Worm (Caenorhabditis elegans) whole organism, late embryonic: Measurements from ENCODE around the gene tag-124.

ENCODE experiments used
- C08G9.2 ChIP-seq: sonication (generic microtip); optimal IDR thresholded peaks from 2 replicates; lab custom pipeline; 2016; ENCODE audit warnings: mild to moderate bottlenecking, missing genetic modification characterization, moderate library complexity, missing compliant biosample characterization
- F13H6.1 ChIP-seq: sonication (generic microtip); optimal IDR thresholded peaks from 2 replicates; lab custom pipeline; 2016; ENCODE audit warnings: missing genetic modification characterization, missing compliant biosample characterization
- K02D7.2 ChIP-seq: sonication (generic microtip); optimal IDR thresholded peaks from 2 replicates; lab custom pipeline; 2017; ENCODE audit warnings: mild to moderate bottlenecking, missing genetic modification characterization, missing compliant biosample characterization
- T23F11.4 ChIP-seq: fragments of 200-800 bp; sonication (Bioruptor generic); optimal IDR thresholded peaks from 2 replicates; lab custom pipeline; 2018; ENCODE audit warnings: mild to moderate bottlenecking, missing genetic modification characterization, missing compliant biosample characterization
- Y22D7AL.16 ChIP-seq: sonication (generic microtip); optimal IDR thresholded peaks from 2 replicates; lab custom pipeline; 2016; ENCODE audit warnings: missing genetic modification characterization, missing compliant biosample characterization
- ceh-14 ChIP-seq: sonication (generic microtip); optimal IDR thresholded peaks from 2 replicates; lab custom pipeline; 2016; ENCODE audit warnings: missing genotype, missing genetic modification characterization, missing compliant biosample characterization
- ceh-19 ChIP-seq: fragments of 200-800 bp; sonication (Bioruptor generic); optimal IDR thresholded peaks from 2 replicates; lab custom pipeline; 2018; ENCODE audit warnings: mild to moderate bottlenecking, missing genetic modification characterization, missing compliant biosample characterization
- ceh-2 ChIP-seq: sonication (generic microtip); optimal IDR thresholded peaks from 2 replicates; lab custom pipeline; 2016; ENCODE audit warnings: missing genotype, missing genetic modification characterization, missing compliant biosample characterization
- ceh-22 ChIP-seq: sonication (generic microtip); optimal IDR thresholded peaks from 2 replicates; lab custom pipeline; 2017; ENCODE audit warnings: missing biosample characterization, missing genetic modification characterization
- ceh-30 ChIP-seq: fragments of 150-350 bp; optimal IDR thresholded peaks from 2 replicates; lab custom pipeline; 2014; ENCODE audit warnings: missing biosample characterization, missing genetic modification characterization
- ceh-31 ChIP-seq: sonication (generic microtip); optimal IDR thresholded peaks from 2 replicates; lab custom pipeline; 2016; ENCODE audit warnings: missing genetic modification characterization, missing compliant biosample characterization
- ceh-34 ChIP-seq: sonication (generic microtip); optimal IDR thresholded peaks from 2 replicates; lab custom pipeline; 2016; ENCODE audit warnings: mild to moderate bottlenecking, missing genetic modification characterization, missing compliant biosample characterization
- ceh-45 ChIP-seq: fragments of 200-800 bp; sonication (Bioruptor generic); IDR thresholded peaks from 2 replicates; pipeline ENCODE4 v1.3.6; 2022; ENCODE audit warnings: missing genetic modification reagents, missing genetic modification characterization, missing compliant biosample characterization
- ceh-48 ChIP-seq: sonication (generic microtip); optimal IDR thresholded peaks from 2 replicates; lab custom pipeline; 2016; ENCODE audit warnings: missing genetic modification characterization, inconsistent platforms, missing compliant biosample characterization
- elt-4 ChIP-seq: sonication (generic microtip); optimal IDR thresholded peaks from 2 replicates; lab custom pipeline; 2016; ENCODE audit warnings: missing genetic modification characterization, missing compliant biosample characterization
- eyg-1 ChIP-seq: sonication (generic microtip); optimal IDR thresholded peaks from 2 replicates; lab custom pipeline; 2016; ENCODE audit warnings: missing genotype, missing genetic modification characterization, missing compliant biosample characterization
- fax-1 ChIP-seq: sonication (generic microtip); optimal IDR thresholded peaks from 2 replicates; lab custom pipeline; 2016; ENCODE audit warnings: missing genotype, missing genetic modification characterization, missing compliant biosample characterization
- fkh-10 ChIP-seq: fragments of 150-350 bp; optimal IDR thresholded peaks from 2 replicates; lab custom pipeline; 2014; ENCODE audit warnings: missing biosample characterization, missing genetic modification reagents, missing genetic modification characterization
- fkh-6 ChIP-seq: sonication (generic microtip); optimal IDR thresholded peaks from 2 replicates; lab custom pipeline; 2016; ENCODE audit warnings: missing genetic modification characterization, missing compliant biosample characterization
- gmeb-2 ChIP-seq: sonication (generic microtip); optimal IDR thresholded peaks from 2 replicates; lab custom pipeline; 2016; ENCODE audit warnings: missing genetic modification characterization, inconsistent platforms, missing compliant biosample characterization
- hlh-13 ChIP-seq: fragments of 200-800 bp; sonication (Bioruptor generic); optimal IDR thresholded peaks from 2 replicates; lab custom pipeline; 2018; ENCODE audit warnings: mild to moderate bottlenecking, missing genetic modification characterization, missing compliant biosample characterization
- hlh-15 ChIP-seq: sonication (generic microtip); optimal IDR thresholded peaks from 2 replicates; lab custom pipeline; 2016; ENCODE audit warnings: missing genetic modification characterization, missing compliant biosample characterization
- lim-6 ChIP-seq: sonication (generic microtip); optimal IDR thresholded peaks from 2 replicates; lab custom pipeline; 2016; ENCODE audit warnings: missing genetic modification characterization, missing compliant biosample characterization
- madf-2 ChIP-seq: sonication (generic microtip); optimal IDR thresholded peaks from 2 replicates; lab custom pipeline; 2017; ENCODE audit warnings: missing genetic modification characterization, missing compliant biosample characterization
- mec-3 ChIP-seq: sonication (generic microtip); optimal IDR thresholded peaks from 2 replicates; lab custom pipeline; 2016; ENCODE audit warnings: borderline replicate concordance, missing genetic modification characterization, missing compliant biosample characterization
- pag-3 ChIP-seq: sonication (generic microtip); optimal IDR thresholded peaks from 2 replicates; lab custom pipeline; 2016; ENCODE audit warnings: missing compliant biosample characterization, missing genetic modification characterization, borderline replicate concordance
- pha-4 ChIP-seq: fragments of 150-350 bp; optimal IDR thresholded peaks from 2 replicates; lab custom pipeline; 2018; ENCODE audit warnings: missing biosample characterization, missing genetic modification reagents, missing genetic modification characterization
- pros-1 ChIP-seq: fragments of 150-350 bp; optimal IDR thresholded peaks from 2 replicates; lab custom pipeline; 2014; ENCODE audit warnings: missing biosample characterization, missing genetic modification reagents, missing genetic modification characterization
- ref-2 ChIP-seq: sonication (generic microtip); optimal IDR thresholded peaks from 2 replicates; lab custom pipeline; 2016; ENCODE audit warnings: missing genetic modification characterization, missing compliant biosample characterization
- sox-4 ChIP-seq: sonication (generic microtip); optimal IDR thresholded peaks from 2 replicates; lab custom pipeline; 2017; ENCODE audit warnings: mild to moderate bottlenecking, missing genetic modification characterization, inconsistent platforms, missing compliant biosample characterization
- syd-9 ChIP-seq: sonication (generic microtip); optimal IDR thresholded peaks from 2 replicates; lab custom pipeline; 2016; ENCODE audit warnings: mild to moderate bottlenecking, missing genetic modification characterization, moderate library complexity, missing compliant biosample characterization
- tbx-7 ChIP-seq: sonication (generic microtip); optimal IDR thresholded peaks from 2 replicates; lab custom pipeline; 2016; ENCODE audit warnings: missing genotype, missing genetic modification characterization, missing compliant biosample characterization
- ttx-3 ChIP-seq: sonication (generic microtip); optimal IDR thresholded peaks from 2 replicates; lab custom pipeline; 2016; ENCODE audit warnings: missing genetic modification reagents, missing genetic modification characterization, missing compliant biosample characterization
- unc-42 ChIP-seq: sonication (generic microtip); optimal IDR thresholded peaks from 2 replicates; lab custom pipeline; 2016; ENCODE audit warnings: missing genotype, missing genetic modification characterization, missing compliant biosample characterization
- unc-55 ChIP-seq: sonication (generic microtip); optimal IDR thresholded peaks from 2 replicates; lab custom pipeline; 2017; ENCODE audit warnings: missing biosample characterization, missing genetic modification reagents, missing genetic modification characterization
- unc-86 ChIP-seq: sonication (generic microtip); optimal IDR thresholded peaks from 2 replicates; lab custom pipeline; 2016; ENCODE audit warnings: missing genetic modification characterization, missing compliant biosample characterization
- zip-5 ChIP-seq: sonication (generic microtip); optimal IDR thresholded peaks from 2 replicates; lab custom pipeline; 2016; ENCODE audit warnings: missing genetic modification characterization, missing compliant biosample characterization
- ztf-16 ChIP-seq: sonication (generic microtip); optimal IDR thresholded peaks from 2 replicates; lab custom pipeline; 2017; ENCODE audit warnings: missing genetic modification characterization, missing compliant biosample characterization

Gene tag-124

ce11 chrII:9604063-9604462 is 13.0 kb downstream of the tag-124 start:
- TF ChIP-seq fkh-6 (tag; lab: Kevin White, UChicago): no peak
- TF ChIP-seq F13H6.1 (tag; lab: Kevin White, UChicago): no peak
- no peak for TF ChIP-seq K02D7.2 (tag; lab: Kevin White, UChicago)
- TF ChIP-seq ceh-14 (tag; lab: Kevin White, UChicago): no peak
- no peak for TF ChIP-seq Y22D7AL.16 (tag; lab: Kevin White, UChicago)
- no peak for TF ChIP-seq ceh-22 (tag; lab: Kevin White, UChicago)
- no peak for TF ChIP-seq hlh-15 (tag; lab: Kevin White, UChicago)
- TF ChIP-seq ttx-3 (tag; lab: Kevin White, UChicago): no peak
- no peak for TF ChIP-seq unc-42
- TF ChIP-seq hlh-13 (GFP tag; lab: Kevin White, UChicago): no peak
- no peak for TF ChIP-seq mec-3 (tag; lab: Kevin White, UChicago)
- no peak for TF ChIP-seq gmeb-2 (tag; lab: Kevin White, UChicago)
- TF ChIP-seq unc-86 (tag; lab: Kevin White, UChicago): no peak
- no peak for TF ChIP-seq fax-1 (tag; lab: Kevin White, UChicago)
- no peak for TF ChIP-seq ceh-31 (tag; lab: Kevin White, UChicago)

ce11 chrII:9604685-9605084 is 13.6 kb downstream of the tag-124 start:
- TF ChIP-seq ref-2 (tag; lab: Kevin White, UChicago): no peak
- TF ChIP-seq unc-55 (GFP tag; lab: Kevin White, UChicago): no peak
- no peak for TF ChIP-seq ttx-3 (tag; lab: Kevin White, UChicago)
- TF ChIP-seq pag-3: no peak

- no peak for TF ChIP-seq ceh-48 (tag; lab: Kevin White, UChicago)
- TF ChIP-seq ceh-2: no peak
- TF ChIP-seq tbx-7 (tag; lab: Kevin White, UChicago): no peak
- TF ChIP-seq hlh-15 (tag; lab: Kevin White, UChicago): no peak
- TF ChIP-seq eyg-1: no peak
- TF ChIP-seq ref-2 (tag; lab: Kevin White, UChicago): no peak
Measured at ce11 chrII:9605336-9605735, 14.2 kb downstream of the tag-124 start, which contains the start of gene nhr-19. Gene nhr-19 (minus strand): TSS chrII:9605526.

- no peak for TF ChIP-seq madf-2
Measured at ce11 chrII:9605954-9606353, 14.9 kb downstream of the tag-124 start.

- TF ChIP-seq ceh-45 (GFP tag; lab: Robert Waterston, UW): no peak
- no peak for TF ChIP-seq ceh-14 (tag; lab: Kevin White, UChicago)
Measured at ce11 chrII:9606485-9607036, 15.5 kb downstream of the tag-124 start.

ce11 chrII:9607137-9607536 is 16.0 kb downstream of the tag-124 start:
- TF ChIP-seq sox-4 (tag; lab: Kevin White, UChicago): no peak
- no peak for TF ChIP-seq zip-5 (tag; lab: Kevin White, UChicago)
- TF ChIP-seq tbx-7 (tag; lab: Kevin White, UChicago): no peak
- no peak for TF ChIP-seq pros-1

ce11 chrII:9609296-9609695 is 18.2 kb downstream of the tag-124 start, which contains the start of gene pap-2:
Gene pap-2 (minus strand): TSS chrII:9609396.
- TF ChIP-seq elt-4 (tag; lab: Kevin White, UChicago) (no peak), ceh-48 (tag; lab: Kevin White, UChicago) (no peak), ceh-2 (no peak), pha-4 (no peak), ceh-30 (no peak), ztf-16 (tag; lab: Kevin White, UChicago) (no peak), C08G9.2 (no peak), T23F11.4 (GFP tag; lab: Kevin White, UChicago) (no peak), sox-4 (tag; lab: Kevin White, UChicago) (no peak), unc-55 (GFP tag; lab: Kevin White, UChicago) (no peak), fkh-10 (GFP tag; lab: Kevin White, UChicago) (no peak), ceh-19 (GFP tag; lab: Kevin White, UChicago) (no peak), fkh-6 (tag; lab: Kevin White, UChicago) (no peak), ceh-22 (tag; lab: Kevin White, UChicago) (no peak), syd-9 (tag; lab: Kevin White, UChicago) (no peak), lim-6 (tag; lab: Kevin White, UChicago) (no peak), mec-3 (tag; lab: Kevin White, UChicago) (no peak), ceh-34 (no peak), unc-42 (no peak)
